Worm (Caenorhabditis elegans) whole organism, mixed stage, embryonic: ENCODE data around the gene unk-1.

Source experiments
- blmp-1 ChIP-seq: fragments of 150-350 bp; optimal IDR thresholded peaks from 2 replicates; lab custom pipeline; 2014; ENCODE audit warnings: missing biosample characterization, missing genetic modification characterization
- elt-3 ChIP-seq: fragments of 150-350 bp; optimal IDR thresholded peaks from 2 replicates; lab custom pipeline; 2014; ENCODE audit warnings: missing biosample characterization, missing genetic modification characterization
- mep-1 ChIP-seq: fragments of 150-350 bp; optimal IDR thresholded peaks from 2 replicates; lab custom pipeline; 2017; ENCODE audit warnings: missing biosample characterization, missing genetic modification reagents, missing genetic modification characterization, inconsistent platforms
- nhr-12 ChIP-seq: fragments of 150-350 bp; optimal IDR thresholded peaks from 2 replicates; lab custom pipeline; 2014; ENCODE audit warnings: missing biosample characterization, missing genetic modification characterization
- nhr-28 ChIP-seq: fragments of 150-350 bp; optimal IDR thresholded peaks from 2 replicates; lab custom pipeline; 2014; ENCODE audit warnings: missing biosample characterization, missing genetic modification characterization
- unc-120 ChIP-seq: sonication (generic microtip); optimal IDR thresholded peaks from 2 replicates; lab custom pipeline; 2017; ENCODE audit warnings: missing genetic modification characterization, missing compliant biosample characterization; ENCODE audit not compliant: poor library complexity, severe bottlenecking
- unc-39 ChIP-seq: fragments of 150-350 bp; optimal IDR thresholded peaks from 2 replicates; lab custom pipeline; 2014; ENCODE audit warnings: missing biosample characterization, missing genetic modification characterization
- unc-62 ChIP-seq: fragments of 150-350 bp; optimal IDR thresholded peaks from 2 replicates; lab custom pipeline; 2014; ENCODE audit warnings: missing biosample characterization, missing genetic modification reagents, missing genetic modification characterization
- ztf-11 ChIP-seq: fragments of 150-350 bp; optimal IDR thresholded peaks from 2 replicates; lab custom pipeline; 2014; ENCODE audit warnings: missing biosample characterization, missing genetic modification characterization

DNA sequence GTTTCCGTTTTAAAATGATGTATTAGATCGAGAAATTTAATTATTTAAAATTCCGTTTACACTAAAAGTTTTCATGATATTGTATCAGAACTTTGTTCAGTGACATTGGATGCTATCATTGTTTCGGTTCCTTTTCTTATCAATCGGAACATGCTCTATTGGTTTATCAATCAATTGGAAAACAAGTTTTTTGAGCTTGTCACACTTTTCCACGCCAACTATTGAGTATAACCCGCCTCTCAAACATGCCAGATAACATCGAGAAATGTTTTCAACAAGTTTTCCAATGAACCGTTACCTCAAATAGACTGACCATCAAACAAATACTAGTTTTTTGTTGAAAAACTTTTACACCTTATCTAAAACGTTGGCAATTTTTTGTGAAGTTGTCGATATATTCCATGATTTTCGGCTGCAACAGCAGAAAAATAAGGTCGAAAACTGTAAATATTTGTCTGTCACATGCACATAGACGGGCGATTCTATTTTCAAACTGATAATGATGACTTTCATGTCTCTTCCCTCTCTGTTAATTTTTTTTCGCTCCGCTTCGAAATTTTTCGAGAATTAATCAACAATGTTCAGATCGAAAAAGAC lies at the start of gene unk-1:
- no peak for TF ChIP-seq nhr-28 (tag; lab: Kevin White, UChicago)
- TF ChIP-seq ztf-11 (tag; lab: Kevin White, UChicago) = no peak
- no peak for TF ChIP-seq nhr-12 (tag; lab: Kevin White, UChicago)
- TF ChIP-seq elt-3 (tag; lab: Kevin White, UChicago) = no peak
- TF ChIP-seq blmp-1 (tag; lab: Kevin White, UChicago) = no peak
- TF ChIP-seq unc-62 = no peak
- no peak for TF ChIP-seq mep-1
- no peak for TF ChIP-seq unc-120 (tag; lab: Kevin White, UChicago)
- no peak for TF ChIP-seq unc-39 (tag; lab: Kevin White, UChicago)
